Worm (Caenorhabditis elegans) whole organism, young adult: ENCODE results near the gene T19D2.3.

Experiments used
- B0019.2 ChIP-seq: fragments of 200-800 bp; sonication (Bioruptor generic); conservative IDR thresholded peaks from 2 replicates; pipeline ENCODE4 v1.3.6; 2022; ENCODE audit warnings: missing genetic modification reagents, missing genetic modification characterization, missing compliant biosample characterization
- B0261.1 ChIP-seq: sonication (generic microtip); optimal IDR thresholded peaks from 2 replicates; lab custom pipeline; 2016; ENCODE audit warnings: mild to moderate bottlenecking, missing genetic modification characterization, moderate library complexity, missing compliant biosample characterization
- F10E7.11 ChIP-seq: sonication (generic microtip); optimal IDR thresholded peaks from 2 replicates; lab custom pipeline; 2017; ENCODE audit warnings: mild to moderate bottlenecking, missing genetic modification characterization, moderate library complexity, missing compliant biosample characterization
- F33H1.4 ChIP-seq: fragments of 200-800 bp; sonication (Bioruptor generic); IDR thresholded peaks from 2 replicates; pipeline ENCODE4 v1.3.6; 2022; ENCODE audit warnings: missing genetic modification reagents, missing genetic modification characterization, missing compliant biosample characterization
- K11D2.4 ChIP-seq: fragments of 200-800 bp; sonication (Bioruptor generic); IDR thresholded peaks from 2 replicates; pipeline ENCODE4 v1.3.6; 2022; ENCODE audit warnings: missing genetic modification reagents, missing genetic modification characterization, missing compliant biosample characterization
- T07F8.4 ChIP-seq: sonication (generic microtip); optimal IDR thresholded peaks from 2 replicates; lab custom pipeline; 2016; ENCODE audit warnings: mild to moderate bottlenecking, missing genetic modification characterization, moderate library complexity, missing compliant biosample characterization
- Y79H2A.3 ChIP-seq: fragments of 200-800 bp; sonication (Bioruptor generic); conservative IDR thresholded peaks from 2 replicates; pipeline ENCODE4 v1.3.6; 2022; ENCODE audit warnings: missing genetic modification reagents, missing genetic modification characterization, missing compliant biosample characterization
- akir-1 ChIP-seq: fragments of 200-800 bp; sonication (Bioruptor generic); optimal IDR thresholded peaks from 2 replicates; lab custom pipeline; 2018; ENCODE audit warnings: mild to moderate bottlenecking, missing genetic modification characterization, moderate library complexity, missing compliant biosample characterization
- bed-2 ChIP-seq: fragments of 200-800 bp; sonication (Bioruptor generic); IDR thresholded peaks from 2 replicates; pipeline ENCODE4 v1.3.6; 2022; ENCODE audit warnings: missing genetic modification reagents, missing genetic modification characterization, missing compliant biosample characterization
- cebp-2 ChIP-seq: fragments of 200-800 bp; sonication (Bioruptor generic); IDR thresholded peaks from 2 replicates; pipeline ENCODE4 v1.3.6; 2022; ENCODE audit warnings: missing genetic modification characterization, missing compliant biosample characterization
- ceh-79 ChIP-seq: sonication (generic microtip); optimal IDR thresholded peaks from 2 replicates; lab custom pipeline; 2017; ENCODE audit warnings: mild to moderate bottlenecking, missing genetic modification characterization, missing compliant biosample characterization
- chd-7 ChIP-seq: sonication (generic microtip); optimal IDR thresholded peaks from 2 replicates; lab custom pipeline; 2016; ENCODE audit warnings: mild to moderate bottlenecking, missing genetic modification characterization, moderate library complexity, missing compliant biosample characterization
- die-1 ChIP-seq: sonication (generic microtip); optimal IDR thresholded peaks from 2 replicates; lab custom pipeline; 2016; ENCODE audit warnings: missing genotype, mild to moderate bottlenecking, missing genetic modification characterization, missing compliant biosample characterization
- gei-17 ChIP-seq: fragments of 200-800 bp; sonication (Bioruptor generic); optimal IDR thresholded peaks from 2 replicates; lab custom pipeline; 2018; ENCODE audit warnings: mild to moderate bottlenecking, missing genetic modification characterization, missing compliant biosample characterization
- let-526 ChIP-seq: fragments of 200-800 bp; sonication (Bioruptor generic); IDR thresholded peaks from 2 replicates; pipeline ENCODE4 v1.3.6; 2022; ENCODE audit warnings: missing genetic modification reagents, missing genetic modification characterization, missing compliant biosample characterization
- let-607 ChIP-seq, 2 experiments: fragments of 200-800 bp in 1 of 2; sonication (Bioruptor generic) in 1 of 2; sonication (generic microtip) in 1 of 2; optimal IDR thresholded peaks; 2 replicates each; lab custom pipeline; 2016 to 2018; ENCODE audit warnings: mild to moderate bottlenecking in 2 of 2, missing compliant biosample characterization in 2 of 2, missing genetic modification characterization in 2 of 2, moderate library complexity in 2 of 2, missing genotype in 1 of 2
- lin-35 ChIP-seq, 3 experiments: fragments of 150-350 bp in 2 of 3; sonication (generic microtip) in 1 of 3; optimal IDR thresholded peaks; 2 replicates each; lab custom pipeline; 2014 to 2018; ENCODE audit warnings: missing biosample characterization in 3 of 3, missing genetic modification characterization in 3 of 3, missing genetic modification reagents in 3 of 3
- lir-1 ChIP-seq: fragments of 200-800 bp; sonication (Bioruptor generic); conservative IDR thresholded peaks from 2 replicates; pipeline ENCODE4 v1.3.6; 2022; ENCODE audit warnings: missing genetic modification reagents, missing genetic modification characterization, missing compliant biosample characterization
- lsl-1 ChIP-seq: fragments of 200-800 bp; sonication (Bioruptor generic); optimal IDR thresholded peaks from 2 replicates; lab custom pipeline; 2018; ENCODE audit warnings: mild to moderate bottlenecking, missing genetic modification characterization, moderate library complexity, missing compliant biosample characterization
- mel-28 ChIP-seq: sonication (generic microtip); optimal IDR thresholded peaks from 2 replicates; lab custom pipeline; 2016; ENCODE audit warnings: borderline replicate concordance, mild to moderate bottlenecking, missing genetic modification characterization, missing compliant biosample characterization
- mes-4 ChIP-seq: sonication (generic microtip); optimal IDR thresholded peaks from 2 replicates; lab custom pipeline; 2016; ENCODE audit warnings: missing genotype, missing genetic modification characterization, missing compliant biosample characterization
- nhr-90 ChIP-seq: sonication (generic microtip); optimal IDR thresholded peaks from 2 replicates; lab custom pipeline; 2016; ENCODE audit warnings: missing genotype, mild to moderate bottlenecking, missing genetic modification characterization, missing compliant biosample characterization
- rec-8 ChIP-seq, 2 experiments: sonication (generic microtip); optimal IDR thresholded peaks; 2 replicates each; lab custom pipeline; 2016; ENCODE audit warnings: mild to moderate bottlenecking in 2 of 2, missing genetic modification characterization in 2 of 2, missing genetic modification reagents in 2 of 2, missing genotype in 2 of 2, missing biosample characterization in 1 of 2, missing compliant biosample characterization in 1 of 2, moderate library complexity in 1 of 2
- repo-1 ChIP-seq: sonication (generic microtip); optimal IDR thresholded peaks from 2 replicates; lab custom pipeline; 2017; ENCODE audit warnings: mild to moderate bottlenecking, missing genetic modification characterization, missing compliant biosample characterization
- rpc-1 ChIP-seq, 2 experiments: fragments of 150-350 bp in 1 of 2; sonication (generic microtip) in 1 of 2; optimal IDR thresholded peaks; 2 replicates each; lab custom pipeline; 2014 to 2018; ENCODE audit warnings: missing biosample characterization in 1 of 2, missing genetic modification characterization in 1 of 2, missing genetic modification reagents in 1 of 2, missing genotype in 1 of 2
- sdz-38 ChIP-seq: sonication (generic microtip); optimal IDR thresholded peaks from 2 replicates; lab custom pipeline; 2016; ENCODE audit warnings: missing genotype, missing genetic modification characterization, missing compliant biosample characterization
- snpc-1.1 ChIP-seq: sonication (generic microtip); optimal IDR thresholded peaks from 2 replicates; lab custom pipeline; 2017; ENCODE audit warnings: missing genetic modification characterization, mild to moderate bottlenecking, missing compliant biosample characterization, antibody characterized with exemption, moderate library complexity, missing genotype, missing genetic modification reagents; ENCODE audit not compliant: insufficient read depth
- somi-1 ChIP-seq: fragments of 200-800 bp; sonication (Bioruptor generic); optimal IDR thresholded peaks from 2 replicates; lab custom pipeline; 2018; ENCODE audit warnings: mild to moderate bottlenecking, missing genetic modification characterization, missing compliant biosample characterization
- tbx-9 ChIP-seq: sonication (generic microtip); optimal IDR thresholded peaks from 2 replicates; lab custom pipeline; 2016; ENCODE audit warnings: borderline replicate concordance, missing genetic modification characterization, inconsistent platforms, missing compliant biosample characterization
- unc-130 ChIP-seq: sonication (generic microtip); optimal IDR thresholded peaks from 2 replicates; lab custom pipeline; 2016; ENCODE audit warnings: missing genetic modification reagents, missing genetic modification characterization, missing compliant biosample characterization
- xnd-1 ChIP-seq: sonication (generic microtip); optimal IDR thresholded peaks from 2 replicates; lab custom pipeline; 2016; ENCODE audit warnings: missing genotype, missing genetic modification reagents, missing genetic modification characterization, missing compliant biosample characterization
- zfh-2 ChIP-seq: fragments of 200-800 bp; sonication (Bioruptor generic); conservative IDR thresholded peaks from 2 replicates; pipeline ENCODE4 v1.3.6; 2022; ENCODE audit warnings: missing genetic modification reagents, missing genetic modification characterization, missing compliant biosample characterization
- zim-3 ChIP-seq: sonication (generic microtip); optimal IDR thresholded peaks from 2 replicates; lab custom pipeline; 2017; ENCODE audit warnings: mild to moderate bottlenecking, missing genetic modification characterization, moderate library complexity, missing compliant biosample characterization
- ztf-18 ChIP-seq: sonication (generic microtip); optimal IDR thresholded peaks from 2 replicates; lab custom pipeline; 2016; ENCODE audit warnings: missing genotype, mild to moderate bottlenecking, missing genetic modification characterization, missing compliant biosample characterization

T19D2.3 gene

DNA sequence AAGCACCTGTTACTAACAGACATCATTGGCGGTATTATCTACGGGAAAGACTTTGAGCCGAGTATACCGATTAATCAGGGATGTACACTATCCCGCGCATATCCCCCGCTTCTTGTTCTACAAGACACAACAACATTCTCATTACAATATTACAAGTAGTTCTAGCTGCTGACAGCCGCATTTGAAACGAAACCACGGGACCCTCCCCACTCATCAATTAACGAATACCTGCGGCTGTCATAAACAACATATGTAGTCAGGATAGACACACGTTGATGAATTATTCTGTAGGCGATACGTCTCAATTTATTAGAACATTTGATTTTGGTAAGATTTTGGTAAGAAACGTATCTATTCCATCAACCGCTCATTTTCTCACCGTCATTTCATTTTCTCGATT is 37.7 kb downstream of the T19D2.3 start:
- TF ChIP-seq rec-8 (tag; optimal IDR thresholded peaks at IDR 0.05; lab: Kevin White, UChicago) (no peak), lin-35 (GFP tag; optimal IDR thresholded peaks at IDR 0.05; lab: Kevin White, UChicago) (no peak), sdz-38 (no peak), T07F8.4 (tag; lab: Kevin White, UChicago) (no peak), repo-1 (tag; lab: Kevin White, UChicago) (no peak), somi-1 (GFP tag; lab: Kevin White, UChicago) (no peak), unc-130 (GFP tag; lab: Kevin White, UChicago) (no peak), akir-1 (GFP tag; lab: Kevin White, UChicago) (no peak), die-1 (no peak)

ce11 chrX:3977271-3977670 is 38.2 kb downstream of the T19D2.3 start:
- TF ChIP-seq F10E7.11 (tag; lab: Kevin White, UChicago) (no peak), nhr-90 (tag; lab: Kevin White, UChicago) (no peak), sdz-38 (no peak), zim-3 (no peak), lir-1 (GFP tag; lab: Robert Waterston, UW) (no peak), cebp-2 (GFP tag; lab: Robert Waterston, UW) (no peak), bed-2 (GFP tag; lab: Robert Waterston, UW) (no peak), mel-28 (tag; lab: Kevin White, UChicago) (no peak), snpc-1.1 (tag; lab: Kevin White, UChicago) (no peak), chd-7 (tag; lab: Kevin White, UChicago) (no peak), repo-1 (tag; lab: Kevin White, UChicago) (no peak), ceh-79 (tag; lab: Kevin White, UChicago) (no peak), Y79H2A.3 (GFP tag; lab: Robert Waterston, UW) (no peak), mes-4 (no peak)

DNA sequence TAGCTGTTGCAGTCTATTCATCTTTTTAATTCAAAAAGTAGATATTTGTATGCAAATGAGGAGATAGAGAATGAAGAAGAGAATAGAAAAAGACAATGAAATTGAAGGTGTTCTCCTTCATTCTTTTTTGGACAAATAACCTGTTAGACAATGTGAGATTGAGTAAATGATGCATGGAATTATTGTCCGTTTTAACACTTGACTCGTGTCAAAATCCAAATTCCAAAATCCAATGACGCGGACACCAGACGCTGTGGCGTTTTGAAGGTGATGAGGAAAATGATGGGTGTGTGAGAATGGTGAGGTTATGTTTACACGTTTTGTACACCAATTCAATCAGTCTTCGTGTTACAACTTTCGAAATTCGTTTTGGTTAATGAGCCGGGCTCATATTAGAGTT is 40.1 kb downstream of the T19D2.3 start:
- TF ChIP-seq xnd-1 (tag; lab: Kevin White, UChicago) (no peak), gei-17 (GFP tag; lab: Kevin White, UChicago) (no peak), K11D2.4 (no peak), B0019.2 (GFP tag; lab: Robert Waterston, UW) (no peak), let-526 (GFP tag; lab: Robert Waterston, UW) (no peak), chd-7 (tag; lab: Kevin White, UChicago) (no peak), ztf-18 (no peak), B0261.1 (no peak), akir-1 (GFP tag; lab: Kevin White, UChicago) (no peak), F33H1.4 (GFP tag; lab: Robert Waterston, UW) (no peak), let-607 (tag; optimal IDR thresholded peaks at IDR 0.05; lab: Kevin White, UChicago) (no peak), lin-35 (GFP tag; optimal IDR thresholded peaks at IDR 0.05; lab: Kevin White, UChicago) (no peak), zfh-2 (GFP tag; lab: Robert Waterston, UW) (no peak), lsl-1 (no peak), rpc-1 (optimal IDR thresholded peaks at IDR 0.05; lab: Kevin White, UChicago) (no peak), rpc-1 (tag; optimal IDR thresholded peaks at IDR 0.05; lab: Kevin White, UChicago) (no peak), tbx-9 (tag; lab: Kevin White, UChicago) (no peak)
